Worm (Caenorhabditis elegans) whole organism, young adult: ENCODE measurements around the gene Y79H2A.12.

Experiments
- B0035.1 ChIP-seq: sonication (generic microtip); optimal IDR thresholded peaks from 2 replicates; lab custom pipeline; 2016; ENCODE audit warnings: missing genetic modification characterization, mild to moderate bottlenecking, missing compliant biosample characterization, missing genotype, missing genetic modification reagents
- ama-1 ChIP-seq, 3 experiments: fragments of 150-350 bp in 1 of 3; sonication (generic microtip) in 2 of 3; optimal IDR thresholded peaks; 2 replicates each; lab custom pipeline; 2014 to 2018; ENCODE audit warnings: missing biosample characterization in 2 of 3, missing genetic modification characterization in 2 of 3, missing genetic modification reagents in 2 of 3
- aptf-3 ChIP-seq: fragments of 200-800 bp; sonication (Bioruptor generic); IDR thresholded peaks from 2 replicates; pipeline ENCODE4 v1.3.6; 2022; ENCODE audit warnings: missing genetic modification characterization, missing compliant biosample characterization
- ceh-100 ChIP-seq: fragments of 200-800 bp; sonication (Bioruptor generic); IDR thresholded peaks from 2 replicates; pipeline ENCODE4 v1.3.6; 2022; ENCODE audit warnings: missing genetic modification reagents, missing genetic modification characterization, missing compliant biosample characterization
- hlh-12 ChIP-seq: sonication (generic microtip); optimal IDR thresholded peaks from 2 replicates; lab custom pipeline; 2016; ENCODE audit warnings: missing genetic modification characterization, missing compliant biosample characterization
- nhr-80 ChIP-seq: sonication (generic microtip); optimal IDR thresholded peaks from 2 replicates; lab custom pipeline; 2016; ENCODE audit warnings: missing genetic modification characterization, missing compliant biosample characterization
- pbrm-1 ChIP-seq: fragments of 200-800 bp; sonication (Bioruptor generic); IDR thresholded peaks from 2 replicates; pipeline ENCODE4 v1.3.6; 2022; ENCODE audit warnings: missing genetic modification reagents, missing genetic modification characterization, missing compliant biosample characterization
- unc-62 ChIP-seq: fragments of 150-350 bp; optimal IDR thresholded peaks from 2 replicates; lab custom pipeline; 2014; ENCODE audit warnings: missing biosample characterization, missing genetic modification reagents, missing genetic modification characterization
- ztf-25 ChIP-seq: fragments of 200-800 bp; sonication (Bioruptor generic); IDR thresholded peaks from 2 replicates; pipeline ENCODE4 v1.3.6; 2022; ENCODE audit warnings: missing genetic modification reagents, missing genetic modification characterization, missing compliant biosample characterization

DNA sequence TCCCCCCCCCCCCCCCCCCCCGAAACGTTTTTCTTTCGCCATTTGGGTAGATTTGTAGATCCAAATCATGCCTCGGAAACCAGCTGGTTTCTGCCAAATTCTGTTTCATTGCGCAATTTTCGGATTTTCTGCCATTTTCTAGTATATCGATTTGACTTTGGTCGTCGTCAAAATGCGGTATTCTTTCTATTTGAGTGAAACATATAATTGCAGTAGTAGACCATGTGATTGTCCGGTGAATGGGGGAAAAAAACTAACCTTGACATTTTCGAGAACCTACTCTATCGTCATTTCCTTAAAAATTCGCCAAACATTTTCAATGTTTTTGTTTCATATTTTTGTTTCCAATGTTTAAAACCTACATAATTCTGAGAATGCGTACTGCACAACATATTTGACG lies 13.1 kb downstream of the Y79H2A.12 start:
- TF ChIP-seq B0035.1 (tag; lab: Kevin White, UChicago) (no peak), aptf-3 (GFP tag; lab: Robert Waterston, UW) (no peak), ama-1 (optimal IDR thresholded peaks at IDR 0.05; lab: Kevin White, UChicago) (no peak), ama-1 (GFP tag; optimal IDR thresholded peaks at IDR 0.05; lab: Kevin White, UChicago) (no peak), ztf-25 (no peak), pbrm-1 (GFP tag; lab: Robert Waterston, UW) (no peak), ceh-100 (GFP tag; lab: Robert Waterston, UW) (no peak), hlh-12 (no peak), nhr-80 (tag; lab: Kevin White, UChicago) (no peak), unc-62 (GFP tag; lab: Kevin White, UChicago) (no peak)
